Worm (Caenorhabditis elegans) whole organism, L4/young adult: ENCODE results near the gene basl-1.

Experiments used
- W03F9.2 ChIP-seq: fragments of 150-350 bp; optimal IDR thresholded peaks from 2 replicates; lab custom pipeline; 2014; ENCODE audit warnings: missing biosample characterization, missing genetic modification characterization
- dao-5 ChIP-seq: sonication (generic microtip); optimal IDR thresholded peaks from 2 replicates; lab custom pipeline; 2016; ENCODE audit warnings: missing genotype, missing genetic modification characterization, moderate library complexity, missing compliant biosample characterization
- him-1 ChIP-seq: sonication (generic microtip); optimal IDR thresholded peaks from 2 replicates; lab custom pipeline; 2016; ENCODE audit warnings: missing genotype, missing genetic modification reagents, missing genetic modification characterization, missing compliant biosample characterization

DNA sequence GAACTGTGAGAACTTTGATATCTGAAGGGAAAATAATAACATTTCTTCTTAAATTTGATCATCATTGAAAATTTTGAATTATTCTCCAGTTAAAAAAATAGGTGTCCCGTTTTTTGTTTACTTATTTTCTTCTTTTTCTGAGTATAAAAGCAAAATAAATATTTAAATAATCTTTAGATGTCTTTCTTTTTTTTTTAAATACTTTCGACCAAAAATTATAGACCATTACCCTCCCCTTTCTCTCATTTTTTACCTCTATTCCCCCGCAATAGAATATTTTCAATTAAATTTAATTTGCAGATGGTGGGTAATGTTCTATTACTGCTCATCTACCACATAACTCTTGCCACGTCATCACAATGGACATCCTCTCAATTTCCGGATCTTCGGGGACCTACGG lies 41.1 kb upstream of the basl-1 start, which contains the start of gene molo-1:
- TF ChIP-seq him-1 (tag; lab: Kevin White, UChicago) (no peak), dao-5 (no peak), W03F9.2 (tag; lab: Kevin White, UChicago) (no peak)
